Worm (Caenorhabditis elegans): ENCODE measurements around the gene T16H12.13.
A peak's percentile ranks its signal among the peaks of the same experiment; 100 is the strongest.

T16H12.13 gene

ce11 chrIII:10064140-10064539 lies 21.1 kb upstream of the T16H12.13 start, which contains the start of gene ekl-6:
Gene ekl-6, plus strand, starts transcription at chrIII:10064404.
- no peak for TF ChIP-seq F10B5.3 (tag; optimal IDR thresholded peaks at IDR 0.05)
- TF ChIP-seq spr-1 (tag; optimal IDR thresholded peaks at IDR 0.05) = no peak
- TF ChIP-seq ceh-44 (GFP tag; IDR thresholded peaks at IDR 0.05) = peak; percentile 24; the same call in 1 of the 2 replicates
- peak; percentile 70 for TF ChIP-seq ZK337.2 (GFP tag; IDR thresholded peaks at IDR 0.05)
- no peak for TF ChIP-seq Y48G9A.11 (GFP tag; IDR thresholded peaks at IDR 0.05)
- TF ChIP-seq tra-1 (GFP tag; IDR thresholded peaks at IDR 0.05) = 0 out of 2 replicates have a peak, but pooled peaks have one; percentile 5
- no peak for TF ChIP-seq php-3 (GFP tag; IDR thresholded peaks at IDR 0.05)
- no peak for TF ChIP-seq lin-39 (tag; optimal IDR thresholded peaks at IDR 0.05)
- no peak for TF ChIP-seq F44E2.7 (GFP tag; IDR thresholded peaks at IDR 0.05)
- TF ChIP-seq mdl-1 (tag; optimal IDR thresholded peaks at IDR 0.05) = no peak
- no peak for TF ChIP-seq hmg-1.1 (GFP tag; IDR thresholded peaks at IDR 0.05)
- no peak for TF ChIP-seq spr-3 (GFP tag; optimal IDR thresholded peaks at IDR 0.05)
- no peak for TF ChIP-seq ceh-28 (tag; optimal IDR thresholded peaks at IDR 0.05)
- TF ChIP-seq nhr-102 (tag; optimal IDR thresholded peaks at IDR 0.05) = no peak
- TF ChIP-seq attf-4 (tag; optimal IDR thresholded peaks at IDR 0.05) = no peak
- no peak for TF ChIP-seq daf-8 (GFP tag; IDR thresholded peaks at IDR 0.05)
- peak; percentile 74 for TF ChIP-seq unc-130 (GFP tag; optimal IDR thresholded peaks at IDR 0.05)
- TF ChIP-seq F37D6.2 (tag; optimal IDR thresholded peaks at IDR 0.05) = no peak
- no peak for TF ChIP-seq nhr-25 (tag; optimal IDR thresholded peaks at IDR 0.05; ENCODE audit: borderline replicate concordance, insufficient read depth)
- no peak for TF ChIP-seq fkh-10 (GFP tag; optimal IDR thresholded peaks at IDR 0.05)
- TF ChIP-seq nhr-76 (tag; optimal IDR thresholded peaks at IDR 0.05) = no peak
- no peak for TF ChIP-seq F26F4.8 (GFP tag; conservative IDR thresholded peaks at IDR 0.05)
- TF ChIP-seq rbr-2 (tag; optimal IDR thresholded peaks at IDR 0.05) = peak; percentile 28
- no peak for TF ChIP-seq nhr-11 (tag; optimal IDR thresholded peaks at IDR 0.05)
- TF ChIP-seq D1046.2 (GFP tag; IDR thresholded peaks at IDR 0.05) = no peak
- TF ChIP-seq nhr-41 (GFP tag; IDR thresholded peaks at IDR 0.05) = no peak
- TF ChIP-seq dmd-9 (GFP tag; IDR thresholded peaks at IDR 0.05) = peak; percentile 45; the same call in 1 of the 2 replicates
- TF ChIP-seq cey-2 (tag; optimal IDR thresholded peaks at IDR 0.05; ENCODE audit: borderline replicate concordance, insufficient read depth) = no peak
- no peak for TF ChIP-seq lin-13 (GFP tag; optimal IDR thresholded peaks at IDR 0.05)
- TF ChIP-seq daf-19 (GFP tag; conservative IDR thresholded peaks at IDR 0.05) = no peak
- peak; percentile 68 for TF ChIP-seq dpl-1 (GFP tag; optimal IDR thresholded peaks at IDR 0.05)
- no peak for TF ChIP-seq vab-7 (GFP tag; IDR thresholded peaks at IDR 0.05)
- TF ChIP-seq zag-1 (tag; optimal IDR thresholded peaks at IDR 0.05) = no peak
- peak; percentile 98 for TF ChIP-seq mes-2 (tag; optimal IDR thresholded peaks at IDR 0.05; ENCODE audit: poor library complexity, severe bottlenecking)
- no peak for TF ChIP-seq madf-5 (GFP tag; IDR thresholded peaks at IDR 0.05)
- TF ChIP-seq mxl-2 (GFP tag; conservative IDR thresholded peaks at IDR 0.05) = no peak
- no peak for TF ChIP-seq set-16 (GFP tag; IDR thresholded peaks at IDR 0.05)

ce11 chrIII:10069278-10069677 lies 15.9 kb upstream of the T16H12.13 start, which contains the start of gene T16G12.6:
Gene T16G12.6, plus strand, starts transcription at chrIII:10069578.
- TF ChIP-seq ZK546.5 (tag; optimal IDR thresholded peaks at IDR 0.05) (no peak), lin-29 (GFP tag; IDR thresholded peaks at IDR 0.05) (no peak), vab-7 (GFP tag; IDR thresholded peaks at IDR 0.05) (no peak), unc-62 (GFP tag; optimal IDR thresholded peaks at IDR 0.05 in 1 of 2) (no peak), unc-62 (tag; optimal IDR thresholded peaks at IDR 0.05) (no peak), nhr-76 (tag; optimal IDR thresholded peaks at IDR 0.05) (no peak), fkh-10 (GFP tag; optimal IDR thresholded peaks at IDR 0.05) (no peak), duxl-1 (tag; optimal IDR thresholded peaks at IDR 0.05; ENCODE audit: poor library complexity) (no peak), Y5F2A.4 (GFP tag; optimal IDR thresholded peaks at IDR 0.05) (no peak), ztf-7 (tag; optimal IDR thresholded peaks at IDR 0.05) (no peak), madf-5 (GFP tag; IDR thresholded peaks at IDR 0.05) (no peak), nhr-10 (tag; optimal IDR thresholded peaks at IDR 0.05) (no peak), nhr-77 (tag; optimal IDR thresholded peaks at IDR 0.05) (no peak), zfp-2 (tag; optimal IDR thresholded peaks at IDR 0.05) (no peak), lin-39 (tag; optimal IDR thresholded peaks at IDR 0.05) (no peak), aly-2 (tag; optimal IDR thresholded peaks at IDR 0.05) (no peak), dmd-6 (GFP tag; IDR thresholded peaks at IDR 0.05) (no peak), daf-19 (GFP tag; conservative IDR thresholded peaks at IDR 0.05) (no peak), F10B5.3 (tag; optimal IDR thresholded peaks at IDR 0.05) (no peak), F26F4.8 (GFP tag; conservative IDR thresholded peaks at IDR 0.05) (no peak)
